Worm (Caenorhabditis elegans): ENCODE data around the gene acc-2.

Gene acc-2

ce11 chrIV:8973249-8973958, 43.2 kb upstream of the acc-2 start, which contains the start of gene C53B4.3 (continued):
- TF ChIP-seq nhr-76 (tag; optimal IDR thresholded peaks at IDR 0.05): no peak
- peak; percentile 64 for TF ChIP-seq snpc-4 (tag; optimal IDR thresholded peaks at IDR 0.05)
- no peak for TF ChIP-seq pqm-1 (tag; optimal IDR thresholded peaks at IDR 0.05)
- TF ChIP-seq mef-2 (tag; optimal IDR thresholded peaks at IDR 0.05): no peak
- TF ChIP-seq hlh-4 (tag; optimal IDR thresholded peaks at IDR 0.05): peak; percentile 80
- peak; percentile 90 for TF ChIP-seq xbp-1 (tag; optimal IDR thresholded peaks at IDR 0.05)
- peak; percentile 66; the same call in 1 of the 2 replicates for TF ChIP-seq ceh-88 (GFP tag; IDR thresholded peaks at IDR 0.05)
- TF ChIP-seq swsn-7 (tag; optimal IDR thresholded peaks at IDR 0.05): peak; percentile 91
- TF ChIP-seq irx-1 (tag; optimal IDR thresholded peaks at IDR 0.05): peak; percentile 97
- TF ChIP-seq rnt-1 (tag; optimal IDR thresholded peaks at IDR 0.05): peak; percentile 99
- TF ChIP-seq ceh-8 (GFP tag; optimal IDR thresholded peaks at IDR 0.05): peak; percentile 76
- TF ChIP-seq dpl-1 (GFP tag; optimal IDR thresholded peaks at IDR 0.05): peak; percentile 42 to 67 (median 63)
- TF ChIP-seq efl-1 (optimal IDR thresholded peaks at IDR 0.05): peak; percentile 63 to 67
- peak; percentile 59 to 95 for TF ChIP-seq efl-1 (GFP tag; optimal IDR thresholded peaks at IDR 0.05 in 1 of 2)
- TF ChIP-seq elt-2 (tag; optimal IDR thresholded peaks at IDR 0.05): peak; percentile 55
- TF ChIP-seq aha-1 (tag; optimal IDR thresholded peaks at IDR 0.05): no peak
- TF ChIP-seq unc-130 (tag; optimal IDR thresholded peaks at IDR 0.05): no peak
- TF ChIP-seq pax-3 (tag; optimal IDR thresholded peaks at IDR 0.05): peak; percentile 88
- TF ChIP-seq sox-4 (tag; optimal IDR thresholded peaks at IDR 0.05): peak; percentile 95
- TF ChIP-seq lin-13 (GFP tag; optimal IDR thresholded peaks at IDR 0.05): peak; percentile 34
- TF ChIP-seq C16A3.4 (tag; optimal IDR thresholded peaks at IDR 0.05): no peak
- peak; percentile 41 for TF ChIP-seq ztf-4 (tag; optimal IDR thresholded peaks at IDR 0.05)
- no peak for TF ChIP-seq alr-1 (tag; optimal IDR thresholded peaks at IDR 0.05; ENCODE audit: borderline replicate concordance)
- peak; percentile 93 for TF ChIP-seq tbx-2 (tag; optimal IDR thresholded peaks at IDR 0.05)
- peak; percentile 89 for TF ChIP-seq nhr-20 (tag; optimal IDR thresholded peaks at IDR 0.05)
- peak; percentile 12 for TF ChIP-seq efl-3 (GFP tag; optimal IDR thresholded peaks at IDR 0.05)
- TF ChIP-seq unc-98 (GFP tag; IDR thresholded peaks at IDR 0.05): peak; percentile 75
- peak; percentile 32 for TF ChIP-seq sup-37 (GFP tag; optimal IDR thresholded peaks at IDR 0.05)
- TF ChIP-seq nhr-77 (tag; optimal IDR thresholded peaks at IDR 0.05): no peak
- TF ChIP-seq nhr-12 (tag; optimal IDR thresholded peaks at IDR 0.05): no peak
- TF ChIP-seq ceh-90 (tag; optimal IDR thresholded peaks at IDR 0.05): peak; percentile 98
- no peak for TF ChIP-seq aly-2 (tag; optimal IDR thresholded peaks at IDR 0.05)
- peak; percentile 79 for TF ChIP-seq unc-86 (tag; optimal IDR thresholded peaks at IDR 0.05)
- TF ChIP-seq fkh-8 (tag; optimal IDR thresholded peaks at IDR 0.05): peak; percentile 76
- TF ChIP-seq vab-15 (tag; optimal IDR thresholded peaks at IDR 0.05): peak; percentile 68
- TF ChIP-seq hpl-2 (GFP tag; optimal IDR thresholded peaks at IDR 0.05): no peak
- peak; percentile 95 for TF ChIP-seq nhr-90 (tag; optimal IDR thresholded peaks at IDR 0.05; ENCODE audit: poor library complexity)
- no peak for TF ChIP-seq zag-1 (tag; optimal IDR thresholded peaks at IDR 0.05)
- no peak for TF ChIP-seq C34B4.2 (tag; optimal IDR thresholded peaks at IDR 0.05)
- TF ChIP-seq ztf-11 (tag; optimal IDR thresholded peaks at IDR 0.05): peak in 1 of 2 experiments; percentile 96
- TF ChIP-seq mdl-1 (tag; optimal IDR thresholded peaks at IDR 0.05): peak in 1 of 2 experiments; percentile 42
- peak; percentile 96 for TF ChIP-seq nhr-85 (tag)
- TF ChIP-seq ces-1 (GFP tag; optimal IDR thresholded peaks at IDR 0.05): no peak
- TF ChIP-seq sptf-1 (tag; optimal IDR thresholded peaks at IDR 0.05): no peak
- TF ChIP-seq nhr-84 (tag; optimal IDR thresholded peaks at IDR 0.05): no peak
- peak; percentile 93 for TF ChIP-seq nhr-71 (tag; optimal IDR thresholded peaks at IDR 0.05)
- TF ChIP-seq ama-1 (optimal IDR thresholded peaks at IDR 0.05): no peak
- peak; percentile 56 for TF ChIP-seq blmp-1 (tag; optimal IDR thresholded peaks at IDR 0.05)
- TF ChIP-seq nhr-11 (tag; optimal IDR thresholded peaks at IDR 0.05): no peak

Measured in whole organism, L1 larva.